Worm (Caenorhabditis elegans): ENCODE measurements around the gene F40F11.3.

The F40F11.3 gene

ce11 chrIV:11569795-11570194, 24.0 kb downstream of the F40F11.3 start:
- no peak for TF ChIP-seq ham-2 (GFP tag; optimal IDR thresholded peaks at IDR 0.05)
- TF ChIP-seq ceh-83 (GFP tag; optimal IDR thresholded peaks at IDR 0.05) = no peak
- no peak for TF ChIP-seq nhr-28 (tag; optimal IDR thresholded peaks at IDR 0.05)
- TF ChIP-seq M03D4.4 (tag; optimal IDR thresholded peaks at IDR 0.05) = no peak
- no peak for TF ChIP-seq elt-1 (tag; optimal IDR thresholded peaks at IDR 0.05; ENCODE audit: borderline replicate concordance, insufficient read depth)
- TF ChIP-seq ztf-11 (tag; optimal IDR thresholded peaks at IDR 0.05) = no peak
- no peak for TF ChIP-seq blmp-1 (tag; optimal IDR thresholded peaks at IDR 0.05)
- no peak for TF ChIP-seq ceh-43 (GFP tag; optimal IDR thresholded peaks at IDR 0.05)
- TF ChIP-seq nhr-237 (tag; optimal IDR thresholded peaks at IDR 0.05) = no peak

DNA sequence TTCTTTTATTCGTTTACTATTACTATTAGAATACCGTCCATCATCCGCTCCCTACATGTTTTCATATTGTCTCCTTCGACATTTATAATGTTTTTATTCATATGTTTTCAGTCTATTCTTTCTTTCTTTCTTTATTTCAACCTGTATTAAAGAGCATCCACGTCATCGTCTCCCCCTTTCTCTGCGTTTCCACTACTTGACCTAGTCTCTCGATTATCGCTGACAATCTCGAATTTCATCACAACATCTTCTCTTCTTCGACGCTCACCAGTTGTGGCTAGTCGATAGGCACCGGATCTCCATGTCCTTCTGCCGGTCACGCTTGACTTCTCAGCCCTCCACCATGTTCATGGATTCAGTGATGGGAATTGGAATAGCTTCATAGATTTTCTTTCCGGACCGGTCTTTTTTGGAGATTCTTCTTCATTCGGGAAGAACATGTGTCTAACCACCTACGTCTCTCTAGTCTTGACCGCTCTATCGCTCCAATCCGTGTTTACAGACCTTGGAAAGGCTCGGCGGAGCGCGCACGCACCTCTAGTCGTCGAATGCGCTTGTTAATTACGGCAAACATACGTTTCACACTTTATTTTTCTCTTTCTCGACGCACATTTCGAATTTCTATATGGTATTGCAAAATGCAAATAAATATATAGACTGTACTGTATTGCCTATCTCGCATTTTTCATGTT, 25.4 kb downstream of the F40F11.3 start:
- TF ChIP-seq ham-2 (GFP tag; optimal IDR thresholded peaks at IDR 0.05) = peak; percentile 26
- peak; percentile 82 for TF ChIP-seq pha-4 (tag; optimal IDR thresholded peaks at IDR 0.05)
- no peak for TF ChIP-seq lin-13 (tag; optimal IDR thresholded peaks at IDR 0.05)

- TF ChIP-seq blmp-1 (tag; optimal IDR thresholded peaks at IDR 0.05) = no peak
- no peak for TF ChIP-seq flh-1 (GFP tag; optimal IDR thresholded peaks at IDR 0.05)
- no peak for TF ChIP-seq ceh-83 (GFP tag; optimal IDR thresholded peaks at IDR 0.05)
- no peak for TF ChIP-seq lin-32 (GFP tag; optimal IDR thresholded peaks at IDR 0.05)
- no peak for TF ChIP-seq mab-5 (tag; optimal IDR thresholded peaks at IDR 0.05)
- no peak for TF ChIP-seq unc-62 (GFP tag; optimal IDR thresholded peaks at IDR 0.05)
- peak; percentile 9 for TF ChIP-seq nhr-2 (tag; optimal IDR thresholded peaks at IDR 0.05)
- TF ChIP-seq ces-1 (GFP tag; optimal IDR thresholded peaks at IDR 0.05) = peak; percentile 61
- peak; percentile 82 for TF ChIP-seq mep-1 (tag; optimal IDR thresholded peaks at IDR 0.05)
- TF ChIP-seq unc-120 (tag; optimal IDR thresholded peaks at IDR 0.05; ENCODE audit: poor library complexity, severe bottlenecking) = peak; percentile 23
- no peak for TF ChIP-seq nhr-12 (tag; optimal IDR thresholded peaks at IDR 0.05)
- peak; percentile 64 for TF ChIP-seq lin-13 (tag; optimal IDR thresholded peaks at IDR 0.05)
- peak; percentile 96 for TF ChIP-seq hlh-1 (tag; optimal IDR thresholded peaks at IDR 0.05)
- TF ChIP-seq sem-2 (GFP tag; optimal IDR thresholded peaks at IDR 0.05) = no peak
- TF ChIP-seq ztf-11 (tag; optimal IDR thresholded peaks at IDR 0.05) = no peak
- peak; percentile 99 for TF ChIP-seq lsy-2 (tag; optimal IDR thresholded peaks at IDR 0.05)
- no peak for TF ChIP-seq drap-1 (GFP tag; optimal IDR thresholded peaks at IDR 0.05)
- TF ChIP-seq zip-8 (tag; optimal IDR thresholded peaks at IDR 0.05) = no peak
- peak; percentile 41 for TF ChIP-seq cnd-1 (tag; optimal IDR thresholded peaks at IDR 0.05)
- no peak for TF ChIP-seq unc-39 (tag; optimal IDR thresholded peaks at IDR 0.05)
- peak; percentile 24 for TF ChIP-seq M03D4.4 (tag; optimal IDR thresholded peaks at IDR 0.05)
- peak; percentile 72 for TF ChIP-seq nhr-237 (tag; optimal IDR thresholded peaks at IDR 0.05)
- TF ChIP-seq elt-3 (tag; optimal IDR thresholded peaks at IDR 0.05) = no peak
- peak; percentile 84 for TF ChIP-seq pha-4 (tag; optimal IDR thresholded peaks at IDR 0.05)
These were observed 27.7 kb downstream of the F40F11.3 start, which contains the start of gene sec-24.1 for ce11 chrIV:11566146-11566545. Gene sec-24.1, minus strand, starts transcription at chrIV:11566194.

DNA sequence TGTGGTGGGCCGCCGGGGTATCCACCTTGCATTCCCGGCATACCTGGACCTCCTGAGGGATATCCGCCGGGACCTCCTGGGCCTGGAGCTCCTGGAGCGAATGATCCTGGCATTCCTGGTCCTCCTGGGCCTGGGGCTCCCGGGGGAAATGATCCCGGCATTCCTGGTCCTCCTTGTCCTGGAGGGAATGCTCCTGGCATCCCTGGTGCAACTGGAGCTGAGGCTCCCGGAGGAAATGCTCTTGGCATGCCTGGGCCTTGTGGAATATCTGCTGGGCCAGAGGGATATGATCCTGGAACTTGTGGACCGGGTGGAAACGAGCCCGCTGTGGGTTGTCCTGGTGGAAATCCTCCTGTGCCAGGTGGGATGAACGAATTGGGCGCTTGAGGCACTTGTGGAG, 28.8 kb downstream of the F40F11.3 start:
- TF ChIP-seq nhr-28 (tag; optimal IDR thresholded peaks at IDR 0.05) (no peak), mep-1 (tag; optimal IDR thresholded peaks at IDR 0.05) (no peak)

ce11 chrIV:11563090-11563489, 30.7 kb downstream of the F40F11.3 start:
- TF ChIP-seq ces-1 (GFP tag; optimal IDR thresholded peaks at IDR 0.05) (no peak), cnd-1 (tag; optimal IDR thresholded peaks at IDR 0.05) (no peak), nhr-2 (tag; optimal IDR thresholded peaks at IDR 0.05) (no peak), ceh-39 (tag; optimal IDR thresholded peaks at IDR 0.05) (no peak), sptf-1 (tag; optimal IDR thresholded peaks at IDR 0.05) (no peak), unc-62 (GFP tag; optimal IDR thresholded peaks at IDR 0.05) (no peak)

DNA sequence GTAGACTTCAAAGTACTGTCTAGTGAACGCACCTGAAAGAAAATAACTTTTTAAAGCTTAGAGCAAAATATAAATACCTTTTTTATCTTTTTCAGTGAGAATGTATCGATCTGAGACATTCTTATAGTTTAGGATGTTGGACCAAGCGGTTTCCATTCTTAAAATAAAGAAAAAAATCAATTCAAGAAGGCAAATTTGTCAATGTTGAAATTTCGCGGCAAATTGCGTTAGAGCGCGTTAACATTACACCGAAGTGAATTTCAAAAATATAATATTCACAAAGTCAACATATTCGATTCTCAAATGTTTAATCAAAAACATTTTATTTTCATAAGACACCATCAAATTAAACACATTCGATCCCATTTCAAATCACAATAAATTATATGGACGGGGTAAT, 32.1 kb downstream of the F40F11.3 start, which contains the start of gene F12F6.7:
F12F6.7 (minus strand) TSS at position 157 of the 400 bp plus-strand sequence.
- no peak for TF ChIP-seq ceh-83 (GFP tag; optimal IDR thresholded peaks at IDR 0.05)
- no peak for TF ChIP-seq tbx-8 (GFP tag; optimal IDR thresholded peaks at IDR 0.05)
- no peak for TF ChIP-seq mls-2 (tag; optimal IDR thresholded peaks at IDR 0.05)
- no peak for TF ChIP-seq flh-1 (GFP tag; optimal IDR thresholded peaks at IDR 0.05)
- TF ChIP-seq unc-39 (tag; optimal IDR thresholded peaks at IDR 0.05) = no peak
- TF ChIP-seq elt-1 (tag; optimal IDR thresholded peaks at IDR 0.05; ENCODE audit: borderline replicate concordance, insufficient read depth) = no peak
- no peak for TF ChIP-seq nhr-237 (tag; optimal IDR thresholded peaks at IDR 0.05)
- no peak for TF ChIP-seq blmp-1 (tag; optimal IDR thresholded peaks at IDR 0.05)
- no peak for TF ChIP-seq mab-5 (tag; optimal IDR thresholded peaks at IDR 0.05)
- no peak for TF ChIP-seq ztf-11 (tag; optimal IDR thresholded peaks at IDR 0.05)
- TF ChIP-seq ceh-39 (tag; optimal IDR thresholded peaks at IDR 0.05) = no peak
- no peak for TF ChIP-seq ham-2 (GFP tag; optimal IDR thresholded peaks at IDR 0.05)
- TF ChIP-seq sptf-1 (tag; optimal IDR thresholded peaks at IDR 0.05) = no peak
